Worm (Caenorhabditis elegans): ENCODE data around the gene C09G9.8.

C09G9.8 gene

ce11 chrIV:8873847-8874246 is 7.4 kb upstream of the C09G9.8 start, which contains the start of gene hdl-2:
hdl-2 (plus strand) TSS chrIV:8874147.
- TF ChIP-seq egl-5 (tag; optimal IDR thresholded peaks at IDR 0.05) (no peak), ZK546.5 (tag; optimal IDR thresholded peaks at IDR 0.05) (no peak), nhr-25 (tag; optimal IDR thresholded peaks at IDR 0.05) (no peak), ceh-16 (tag; optimal IDR thresholded peaks at IDR 0.05) (no peak), nhr-67 (tag; optimal IDR thresholded peaks at IDR 0.05) (no peak), aly-2 (tag; optimal IDR thresholded peaks at IDR 0.05) (no peak), nhr-12 (tag; optimal IDR thresholded peaks at IDR 0.05) (no peak), nhr-76 (tag; optimal IDR thresholded peaks at IDR 0.05) (no peak), fkh-10 (GFP tag; optimal IDR thresholded peaks at IDR 0.05) (no peak), lin-15B (tag; optimal IDR thresholded peaks at IDR 0.05) (no peak), eor-1 (tag; optimal IDR thresholded peaks at IDR 0.05) (no peak), nhr-28 (tag; optimal IDR thresholded peaks at IDR 0.05) (no peak), nhr-23 (tag; optimal IDR thresholded peaks at IDR 0.05) (no peak), zag-1 (tag; optimal IDR thresholded peaks at IDR 0.05) (no peak), ceh-9 (tag; optimal IDR thresholded peaks at IDR 0.05) (no peak), mdl-1 (tag; optimal IDR thresholded peaks at IDR 0.05) (no peak), hmg-11 (tag; optimal IDR thresholded peaks at IDR 0.05) (no peak), nhr-11 (tag; optimal IDR thresholded peaks at IDR 0.05) (no peak)

ce11 chrIV:8879810-8880209 is 1.5 kb upstream of the C09G9.8 start, which contains the start of gene npax-4:
npax-4 (minus strand) TSS chrIV:8879910.
- TF ChIP-seq pha-4 (tag; optimal IDR thresholded peaks at IDR 0.05) (no peak), ztf-11 (tag; optimal IDR thresholded peaks at IDR 0.05) (no peak), elt-1 (tag; optimal IDR thresholded peaks at IDR 0.05) (no peak), nfya-1 (tag; optimal IDR thresholded peaks at IDR 0.05; ENCODE audit: insufficient read depth) (no peak), nhr-67 (tag; optimal IDR thresholded peaks at IDR 0.05) (no peak), fkh-2 (tag; optimal IDR thresholded peaks at IDR 0.05) (no peak), snpc-4 (tag; optimal IDR thresholded peaks at IDR 0.05) (no peak), eor-1 (tag; optimal IDR thresholded peaks at IDR 0.05) (no peak), ceh-16 (tag; optimal IDR thresholded peaks at IDR 0.05) (no peak), daf-12 (tag; optimal IDR thresholded peaks at IDR 0.05) (no peak), ama-1 (optimal IDR thresholded peaks at IDR 0.05) (no peak), lsy-12 (tag; optimal IDR thresholded peaks at IDR 0.05) (no peak), hmg-11 (tag; optimal IDR thresholded peaks at IDR 0.05) (no peak)

- no peak for TF ChIP-seq lsy-12 (tag; optimal IDR thresholded peaks at IDR 0.05)
- TF ChIP-seq nhr-237 (tag; optimal IDR thresholded peaks at IDR 0.05), result no peak
- TF ChIP-seq lin-15B (tag; optimal IDR thresholded peaks at IDR 0.05), result no peak
- no peak for TF ChIP-seq ztf-11 (tag; optimal IDR thresholded peaks at IDR 0.05)
- no peak for TF ChIP-seq nfya-1 (tag; optimal IDR thresholded peaks at IDR 0.05; ENCODE audit: insufficient read depth)
- no peak for TF ChIP-seq unc-39 (tag; optimal IDR thresholded peaks at IDR 0.05)
- no peak for TF ChIP-seq snpc-4 (tag; optimal IDR thresholded peaks at IDR 0.05)
- TF ChIP-seq unc-62 (GFP tag; optimal IDR thresholded peaks at IDR 0.05), result no peak
- TF ChIP-seq ZK546.5 (tag; optimal IDR thresholded peaks at IDR 0.05), result no peak
- TF ChIP-seq pqm-1 (tag; optimal IDR thresholded peaks at IDR 0.05), result no peak
- no peak for TF ChIP-seq mml-1 (tag; optimal IDR thresholded peaks at IDR 0.05)
- TF ChIP-seq nhr-77 (tag; optimal IDR thresholded peaks at IDR 0.05), result no peak
- TF ChIP-seq nhr-25 (tag; optimal IDR thresholded peaks at IDR 0.05), result no peak
- TF ChIP-seq ceh-9 (tag; optimal IDR thresholded peaks at IDR 0.05), result no peak
- TF ChIP-seq eor-1 (tag; optimal IDR thresholded peaks at IDR 0.05), result no peak
- TF ChIP-seq skn-1 (tag; optimal IDR thresholded peaks at IDR 0.05), result no peak
- no peak for TF ChIP-seq nhr-43 (tag; optimal IDR thresholded peaks at IDR 0.05; ENCODE audit: poor library complexity, severe bottlenecking)
- no peak for TF ChIP-seq R02D3.7 (tag; optimal IDR thresholded peaks at IDR 0.05)
These were observed 4.9 kb downstream of the C09G9.8 start, which contains the start of gene C09G9.5 for ce11 chrIV:8886228-8886627. C09G9.5 (plus strand) TSS chrIV:8886528.

- TF ChIP-seq R02D3.7 (tag; optimal IDR thresholded peaks at IDR 0.05), result no peak
- TF ChIP-seq elt-3 (tag; optimal IDR thresholded peaks at IDR 0.05), result no peak
- no peak for TF ChIP-seq eor-1 (tag; optimal IDR thresholded peaks at IDR 0.05)
- TF ChIP-seq lin-39 (tag; optimal IDR thresholded peaks at IDR 0.05), result no peak
- TF ChIP-seq elt-2 (tag; optimal IDR thresholded peaks at IDR 0.05), result no peak
These were observed 7.3 kb downstream of the C09G9.8 start, which contains the start of gene oma-1 for ce11 chrIV:8888525-8889026. oma-1 (plus strand) TSS chrIV:8888976.
